Worm (Caenorhabditis elegans): ENCODE measurements around the gene fbxa-73.

Gene fbxa-73

ce11 chrIII:2240471-2240870 lies 12.8 kb upstream of the fbxa-73 start, which contains the start of gene srz-56:
Gene srz-56 (plus strand): TSS chrIII:2240771.
- TF ChIP-seq hlh-17 (GFP tag; optimal IDR thresholded peaks at IDR 0.05; ENCODE audit: borderline replicate concordance) = no peak
- TF ChIP-seq nhr-84 (tag; optimal IDR thresholded peaks at IDR 0.05) = no peak

- TF ChIP-seq nhr-84 (tag; optimal IDR thresholded peaks at IDR 0.05) = no peak
- TF ChIP-seq C04F5.9 (tag; optimal IDR thresholded peaks at IDR 0.05) = no peak
- TF ChIP-seq sptf-1 (tag; optimal IDR thresholded peaks at IDR 0.05) = no peak
- no peak for TF ChIP-seq lin-39 (tag; optimal IDR thresholded peaks at IDR 0.05)
- TF ChIP-seq pax-3 (tag; optimal IDR thresholded peaks at IDR 0.05) = no peak
- no peak for TF ChIP-seq egl-13 (tag; optimal IDR thresholded peaks at IDR 0.05)
- no peak for TF ChIP-seq nhr-77 (tag; optimal IDR thresholded peaks at IDR 0.05)
- no peak for TF ChIP-seq unc-98 (GFP tag; IDR thresholded peaks at IDR 0.05)
- no peak for TF ChIP-seq zag-1 (tag; optimal IDR thresholded peaks at IDR 0.05)
- no peak for TF ChIP-seq zip-4 (GFP tag; optimal IDR thresholded peaks at IDR 0.05)
- no peak for TF ChIP-seq ceh-8 (GFP tag; optimal IDR thresholded peaks at IDR 0.05)
- TF ChIP-seq dpl-1 (GFP tag; optimal IDR thresholded peaks at IDR 0.05) = no peak
- no peak for TF ChIP-seq tlp-1 (tag; optimal IDR thresholded peaks at IDR 0.05)
- TF ChIP-seq nhr-47 (tag; optimal IDR thresholded peaks at IDR 0.05) = no peak
- no peak for TF ChIP-seq lin-13 (GFP tag; optimal IDR thresholded peaks at IDR 0.05)
- TF ChIP-seq rnt-1 (tag; optimal IDR thresholded peaks at IDR 0.05) = no peak
- no peak for TF ChIP-seq ztf-11 (tag; optimal IDR thresholded peaks at IDR 0.05)
- TF ChIP-seq fkh-4 (tag; optimal IDR thresholded peaks at IDR 0.05; ENCODE audit: borderline replicate concordance) = no peak
- TF ChIP-seq mef-2 (tag; optimal IDR thresholded peaks at IDR 0.05) = no peak
- no peak for TF ChIP-seq ztf-4 (tag; optimal IDR thresholded peaks at IDR 0.05)
These were observed 9.6 kb upstream of the fbxa-73 start for ce11 chrIII:2243617-2244016.

- TF ChIP-seq ces-1 (GFP tag; optimal IDR thresholded peaks at IDR 0.05) (no peak), nhr-12 (tag; optimal IDR thresholded peaks at IDR 0.05) (no peak), ceh-82 (tag; optimal IDR thresholded peaks at IDR 0.05) (no peak), ceh-90 (tag; optimal IDR thresholded peaks at IDR 0.05) (no peak), aha-1 (tag; optimal IDR thresholded peaks at IDR 0.05) (no peak), C16A3.4 (tag; optimal IDR thresholded peaks at IDR 0.05) (no peak), nhr-71 (tag; optimal IDR thresholded peaks at IDR 0.05) (no peak), zag-1 (tag; optimal IDR thresholded peaks at IDR 0.05) (no peak), lin-13 (GFP tag; optimal IDR thresholded peaks at IDR 0.05) (no peak), ceh-63 (GFP tag; optimal IDR thresholded peaks at IDR 0.05) (no peak), unc-98 (GFP tag; IDR thresholded peaks at IDR 0.05) (no peak), lir-3 (tag; optimal IDR thresholded peaks at IDR 0.05; ENCODE audit: poor library complexity) (no peak), C34B4.2 (tag; optimal IDR thresholded peaks at IDR 0.05) (no peak), sptf-1 (tag; optimal IDR thresholded peaks at IDR 0.05) (no peak), nhr-237 (tag; optimal IDR thresholded peaks at IDR 0.05) (no peak), elt-3 (tag; optimal IDR thresholded peaks at IDR 0.05) (no peak), nhr-11 (tag; optimal IDR thresholded peaks at IDR 0.05) (no peak)
These were observed 7.5 kb upstream of the fbxa-73 start, which contains the start of gene srd-67 for ce11 chrIII:2245727-2246126. Gene srd-67 (minus strand): TSS chrIII:2245827.

- TF ChIP-seq rnt-1 (tag; optimal IDR thresholded peaks at IDR 0.05) = no peak
- no peak for TF ChIP-seq irx-1 (tag; optimal IDR thresholded peaks at IDR 0.05)
- no peak for TF ChIP-seq fkh-4 (tag; optimal IDR thresholded peaks at IDR 0.05; ENCODE audit: borderline replicate concordance)
- TF ChIP-seq efl-1 (optimal IDR thresholded peaks at IDR 0.05) = no peak
- no peak for TF ChIP-seq efl-1 (GFP tag; optimal IDR thresholded peaks at IDR 0.05 in 1 of 2)
- TF ChIP-seq nhr-237 (tag; optimal IDR thresholded peaks at IDR 0.05) = no peak
- no peak for TF ChIP-seq mef-2 (tag; optimal IDR thresholded peaks at IDR 0.05)
- no peak for TF ChIP-seq efl-3 (GFP tag; optimal IDR thresholded peaks at IDR 0.05)
- TF ChIP-seq egl-27 (tag; optimal IDR thresholded peaks at IDR 0.05) = no peak
- no peak for TF ChIP-seq dpl-1 (GFP tag; optimal IDR thresholded peaks at IDR 0.05)
- TF ChIP-seq aha-1 (tag; optimal IDR thresholded peaks at IDR 0.05) = no peak
- no peak for TF ChIP-seq ama-1 (optimal IDR thresholded peaks at IDR 0.05)
- TF ChIP-seq fkh-10 (GFP tag; optimal IDR thresholded peaks at IDR 0.05) = no peak
- no peak for TF ChIP-seq lin-39 (tag; optimal IDR thresholded peaks at IDR 0.05)
- TF ChIP-seq tbx-2 (tag; optimal IDR thresholded peaks at IDR 0.05) = no peak
- no peak for TF ChIP-seq sox-4 (tag; optimal IDR thresholded peaks at IDR 0.05)
- no peak for TF ChIP-seq snpc-4 (tag; optimal IDR thresholded peaks at IDR 0.05)
- TF ChIP-seq C34B4.2 (tag; optimal IDR thresholded peaks at IDR 0.05) = no peak
- no peak for TF ChIP-seq nhr-76 (tag; optimal IDR thresholded peaks at IDR 0.05)
- no peak for TF ChIP-seq tlp-1 (tag; optimal IDR thresholded peaks at IDR 0.05)
These were observed 1.9 kb upstream of the fbxa-73 start, which contains the start of gene fbxa-7 for ce11 chrIII:2251348-2251747. Gene fbxa-7 (minus strand): TSS chrIII:2251448.

Measured in whole organism, L1 larva.